Fruit fly (Drosophila melanogaster): ENCODE measurements around the gene PIG-Wa.

DNA sequence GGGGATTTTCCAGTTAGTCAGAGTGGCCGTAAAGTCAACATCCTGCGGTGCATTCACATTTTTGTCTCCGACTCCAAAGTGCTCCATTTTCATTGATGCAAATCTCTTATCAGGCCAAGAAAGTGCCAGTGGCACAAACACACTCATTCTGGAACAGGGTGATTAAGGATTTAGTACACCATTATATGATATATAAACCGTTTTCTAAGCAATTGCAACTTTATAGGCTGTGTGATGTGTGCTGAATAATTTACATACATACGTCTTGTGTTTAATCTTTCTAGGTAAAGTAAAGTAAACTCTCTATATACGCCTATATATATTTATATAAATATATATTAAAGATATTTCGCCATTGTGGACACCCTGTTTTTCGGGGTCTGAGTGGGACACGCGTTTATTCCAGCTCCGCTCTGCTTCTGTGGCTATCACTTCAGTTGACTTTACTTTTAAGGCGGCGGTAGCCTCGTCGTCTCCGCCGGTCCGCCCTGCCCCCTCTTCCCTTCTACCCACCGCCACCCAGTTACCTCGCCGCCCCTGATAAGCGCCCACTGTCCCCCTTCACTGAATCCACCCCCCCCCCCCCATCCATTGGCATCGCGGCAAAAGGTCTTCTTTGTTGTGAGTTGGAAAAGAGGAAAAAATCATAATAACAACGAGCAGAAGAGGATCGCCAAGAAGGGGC lies 49.9 kb downstream of the PIG-Wa start:
- peak; percentile 78 for TF ChIP-seq CG17806 (tag; optimal IDR thresholded peaks at IDR 0.05)
- no peak; the same call in 1 of the 2 replicates for TF ChIP-seq Ets98B (GFP tag; IDR thresholded peaks at IDR 0.05)
- TF ChIP-seq D1 (tag; optimal IDR thresholded peaks at IDR 0.05): peak; percentile 59
- TF ChIP-seq CG14655 (GFP tag; optimal IDR thresholded peaks at IDR 0.05): peak; percentile 64
- TF ChIP-seq CG15710 (tag; optimal IDR thresholded peaks at IDR 0.05): peak; percentile 88
